Fruit fly (Drosophila melanogaster): ENCODE results near the gene Cpr30B.

- TF ChIP-seq rn (GFP tag; IDR thresholded peaks at IDR 0.05) (no peak), CG15710 (tag; optimal IDR thresholded peaks at IDR 0.05) (no peak), CG17806 (tag; optimal IDR thresholded peaks at IDR 0.05) (no peak), D1 (tag; optimal IDR thresholded peaks at IDR 0.05) (no peak), CG10348 (GFP tag; IDR thresholded peaks at IDR 0.05) (no peak), Ets98B (GFP tag; IDR thresholded peaks at IDR 0.05) (no peak), CG4496 (GFP tag; IDR thresholded peaks at IDR 0.05) (no peak), fd96Ca (GFP tag; IDR thresholded peaks at IDR 0.05) (no peak), Pif1A (GFP tag; optimal IDR thresholded peaks at IDR 0.05) (no peak), gl (tag; optimal IDR thresholded peaks at IDR 0.05) (no peak), Pif1B (GFP tag; optimal IDR thresholded peaks at IDR 0.05) (no peak), CG32121 (GFP tag; IDR thresholded peaks at IDR 0.05) (no peak), CG8159 (tag; optimal IDR thresholded peaks at IDR 0.05) (no peak), EcR (GFP tag; optimal IDR thresholded peaks at IDR 0.05) (no peak)
Measured at dm6 chr2L:9526518-9526917, 16.2 kb upstream of the Cpr30B start.

Data from whole organism, pupa.